Worm (Caenorhabditis elegans) whole organism, L2 larva: ENCODE measurements around the gene exos-1.

Source experiments
- R02D3.7 ChIP-seq: fragments of 150-350 bp; optimal IDR thresholded peaks from 2 replicates; lab custom pipeline; 2014; ENCODE audit warnings: missing biosample characterization, missing genetic modification characterization
- ZK546.5 ChIP-seq: sonication (generic microtip); optimal IDR thresholded peaks from 2 replicates; lab custom pipeline; 2017; ENCODE audit warnings: missing biosample characterization, missing genetic modification characterization
- elt-3 ChIP-seq: sonication (generic microtip); optimal IDR thresholded peaks from 2 replicates; lab custom pipeline; 2017; ENCODE audit warnings: missing biosample characterization, missing genetic modification characterization
- lin-11 ChIP-seq: fragments of 150-350 bp; sonication (generic microtip); optimal IDR thresholded peaks from 2 replicates; lab custom pipeline; 2014; ENCODE audit warnings: missing biosample characterization, missing genetic modification characterization, inconsistent platforms, mixed read lengths
- lin-13 ChIP-seq: fragments of 150-350 bp; optimal IDR thresholded peaks from 2 replicates; lab custom pipeline; 2014; ENCODE audit warnings: missing biosample characterization, missing genetic modification reagents, missing genetic modification characterization
- nhr-11 ChIP-seq: fragments of 150-350 bp; optimal IDR thresholded peaks from 2 replicates; lab custom pipeline; 2014; ENCODE audit warnings: missing biosample characterization, missing genetic modification characterization
- nhr-237 ChIP-seq: fragments of 150-350 bp; optimal IDR thresholded peaks from 2 replicates; lab custom pipeline; 2014; ENCODE audit warnings: missing biosample characterization, missing genetic modification characterization
- nhr-77 ChIP-seq: fragments of 150-350 bp; optimal IDR thresholded peaks from 2 replicates; lab custom pipeline; 2014; ENCODE audit warnings: missing biosample characterization, missing genetic modification characterization
- snpc-4 ChIP-seq: fragments of 150-350 bp; optimal IDR thresholded peaks from 2 replicates; lab custom pipeline; 2014; ENCODE audit warnings: missing biosample characterization, missing genetic modification characterization
- ztf-11 ChIP-seq: sonication (generic microtip); optimal IDR thresholded peaks from 2 replicates; lab custom pipeline; 2017; ENCODE audit warnings: missing biosample characterization, missing genetic modification characterization

- TF ChIP-seq nhr-237 (no peak), lin-13 (no peak), lin-11 (no peak), elt-3 (tag; lab: Kevin White, UChicago) (no peak), R02D3.7 (tag; lab: Kevin White, UChicago) (no peak), ztf-11 (tag; lab: Kevin White, UChicago) (no peak), nhr-77 (tag; lab: Kevin White, UChicago) (no peak), nhr-11 (no peak), ZK546.5 (no peak), snpc-4 (tag; lab: Kevin White, UChicago) (no peak)
Observed at ce11 chrIII:11059775-11060174, 50.9 kb downstream of the exos-1 start.
